Worm (Caenorhabditis elegans): ENCODE data around the gene F38B2.2.

- no peak for TF ChIP-seq klf-2 (GFP tag; conservative IDR thresholded peaks at IDR 0.05)
- TF ChIP-seq ref-1 (GFP tag; conservative IDR thresholded peaks at IDR 0.05): no peak
- no peak for TF ChIP-seq ztf-23 (GFP tag; IDR thresholded peaks at IDR 0.05)
- no peak for TF ChIP-seq tab-1 (GFP tag; IDR thresholded peaks at IDR 0.05)
- TF ChIP-seq cog-1 (tag; optimal IDR thresholded peaks at IDR 0.05): no peak
- TF ChIP-seq flt-1 (GFP tag; IDR thresholded peaks at IDR 0.05): no peak
- no peak for TF ChIP-seq med-1 (GFP tag; optimal IDR thresholded peaks at IDR 0.05; ENCODE audit: insufficient read depth)
- TF ChIP-seq T22C8.4 (GFP tag; IDR thresholded peaks at IDR 0.05): no peak
- no peak for TF ChIP-seq ztf-29 (GFP tag; IDR thresholded peaks at IDR 0.05)
Measured at ce11 chrX:11315392-11315791, 36.2 kb upstream of the F38B2.2 start, which contains the start of gene F08G12.11.

Data from whole organism, midembryonic.